Worm (Caenorhabditis elegans): ENCODE data around the gene irld-1.

- TF ChIP-seq ztf-23 (GFP tag; IDR thresholded peaks at IDR 0.05): no peak
- TF ChIP-seq flt-1 (GFP tag; IDR thresholded peaks at IDR 0.05): no peak
- no peak for TF ChIP-seq ref-1 (GFP tag; conservative IDR thresholded peaks at IDR 0.05)
- TF ChIP-seq tab-1 (GFP tag; IDR thresholded peaks at IDR 0.05): no peak
- no peak for TF ChIP-seq klf-2 (GFP tag; conservative IDR thresholded peaks at IDR 0.05)
- no peak for TF ChIP-seq cog-1 (tag; optimal IDR thresholded peaks at IDR 0.05)
- TF ChIP-seq T22C8.4 (GFP tag; IDR thresholded peaks at IDR 0.05): no peak
These were observed 37.1 kb downstream of the irld-1 start for ce11 chrV:4373656-4374055.

Measured in whole organism, midembryonic.